Worm (Caenorhabditis elegans): ENCODE results near the gene nhr-199.

nhr-199 gene

DNA sequence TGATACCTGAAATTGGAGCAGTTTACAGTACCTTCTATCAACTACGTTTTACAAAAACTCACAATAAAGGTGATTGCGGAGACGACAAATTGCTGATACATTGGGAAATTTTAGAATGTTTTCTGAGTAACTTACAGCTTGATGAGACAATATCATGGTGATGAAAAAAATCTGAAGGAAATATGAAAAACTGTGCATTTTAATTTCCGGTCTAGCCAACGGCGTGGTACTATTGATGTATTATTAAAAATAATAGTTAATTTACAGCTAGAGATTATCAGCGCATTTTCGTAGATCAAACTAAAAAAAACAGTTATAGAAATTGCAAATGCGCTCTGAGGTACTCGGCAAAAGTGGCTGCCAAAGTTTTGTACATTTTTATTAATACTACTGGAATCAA is 1.6 kb downstream of the nhr-199 start, which contains the start of gene srx-29:
Gene srx-29 (minus strand): TSS at position 101 of the 400 bp plus-strand sequence.
- no peak for TF ChIP-seq mls-2 (tag; optimal IDR thresholded peaks at IDR 0.05)
- no peak for TF ChIP-seq elt-1 (tag; optimal IDR thresholded peaks at IDR 0.05; ENCODE audit: borderline replicate concordance, insufficient read depth)
- no peak for TF ChIP-seq sptf-1 (tag; optimal IDR thresholded peaks at IDR 0.05)
- TF ChIP-seq ces-1 (GFP tag; optimal IDR thresholded peaks at IDR 0.05), result no peak
- no peak for TF ChIP-seq ceh-83 (GFP tag; optimal IDR thresholded peaks at IDR 0.05)
- no peak for TF ChIP-seq lsy-2 (tag; optimal IDR thresholded peaks at IDR 0.05)
- no peak for TF ChIP-seq ceh-43 (GFP tag; optimal IDR thresholded peaks at IDR 0.05)
- no peak for TF ChIP-seq nhr-12 (tag; optimal IDR thresholded peaks at IDR 0.05)
- no peak for TF ChIP-seq nhr-28 (tag; optimal IDR thresholded peaks at IDR 0.05)
- TF ChIP-seq unc-120 (tag; optimal IDR thresholded peaks at IDR 0.05; ENCODE audit: poor library complexity, severe bottlenecking), result no peak
- no peak for TF ChIP-seq tbx-8 (GFP tag; optimal IDR thresholded peaks at IDR 0.05)
- no peak for TF ChIP-seq lin-32 (GFP tag; optimal IDR thresholded peaks at IDR 0.05)
- TF ChIP-seq cnd-1 (tag; optimal IDR thresholded peaks at IDR 0.05), result no peak
- no peak for TF ChIP-seq nhr-237 (tag; optimal IDR thresholded peaks at IDR 0.05)
- TF ChIP-seq snpc-4 (tag; optimal IDR thresholded peaks at IDR 0.05), result no peak

DNA sequence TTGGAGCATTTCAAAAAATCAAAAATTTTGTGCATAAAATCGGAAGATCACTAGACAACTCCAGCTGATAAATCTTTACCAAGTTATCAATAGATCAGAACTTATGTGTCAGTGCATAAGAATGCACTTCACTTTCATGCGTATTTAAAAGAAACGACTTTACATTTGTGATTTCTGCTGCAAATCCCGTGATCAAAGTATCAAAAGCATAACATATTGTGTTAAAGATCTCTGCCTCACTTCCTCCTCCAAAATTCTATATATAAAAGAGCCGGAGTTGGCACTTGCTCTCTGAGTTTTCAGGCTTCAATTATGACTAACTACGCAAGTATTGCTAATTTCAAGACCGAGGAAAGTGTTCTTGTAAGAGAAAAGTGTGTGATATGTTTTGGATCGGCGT is 6.0 kb downstream of the nhr-199 start, which contains the start of gene nhr-198:
Gene nhr-198 (plus strand): TSS at position 313 of the 400 bp plus-strand sequence.
- no peak for TF ChIP-seq M03D4.4 (tag; optimal IDR thresholded peaks at IDR 0.05)
- no peak for TF ChIP-seq drap-1 (GFP tag; optimal IDR thresholded peaks at IDR 0.05)
- no peak for TF ChIP-seq nhr-237 (tag; optimal IDR thresholded peaks at IDR 0.05)
- TF ChIP-seq ceh-83 (GFP tag; optimal IDR thresholded peaks at IDR 0.05), result no peak
- no peak for TF ChIP-seq sem-2 (GFP tag; optimal IDR thresholded peaks at IDR 0.05)
- no peak for TF ChIP-seq nhr-76 (tag; optimal IDR thresholded peaks at IDR 0.05)
- TF ChIP-seq snpc-4 (tag; optimal IDR thresholded peaks at IDR 0.05), result no peak
- no peak for TF ChIP-seq pha-4 (tag; optimal IDR thresholded peaks at IDR 0.05)
- TF ChIP-seq ceh-43 (GFP tag; optimal IDR thresholded peaks at IDR 0.05), result no peak
- no peak for TF ChIP-seq nhr-28 (tag; optimal IDR thresholded peaks at IDR 0.05)
- no peak for TF ChIP-seq blmp-1 (tag; optimal IDR thresholded peaks at IDR 0.05)
- TF ChIP-seq tbx-8 (GFP tag; optimal IDR thresholded peaks at IDR 0.05), result no peak
- TF ChIP-seq unc-62 (GFP tag; optimal IDR thresholded peaks at IDR 0.05), result no peak
- TF ChIP-seq cnd-1 (tag; optimal IDR thresholded peaks at IDR 0.05), result no peak
- no peak for TF ChIP-seq hlh-1 (tag; optimal IDR thresholded peaks at IDR 0.05)
- TF ChIP-seq elt-1 (tag; optimal IDR thresholded peaks at IDR 0.05; ENCODE audit: borderline replicate concordance, insufficient read depth), result no peak

DNA sequence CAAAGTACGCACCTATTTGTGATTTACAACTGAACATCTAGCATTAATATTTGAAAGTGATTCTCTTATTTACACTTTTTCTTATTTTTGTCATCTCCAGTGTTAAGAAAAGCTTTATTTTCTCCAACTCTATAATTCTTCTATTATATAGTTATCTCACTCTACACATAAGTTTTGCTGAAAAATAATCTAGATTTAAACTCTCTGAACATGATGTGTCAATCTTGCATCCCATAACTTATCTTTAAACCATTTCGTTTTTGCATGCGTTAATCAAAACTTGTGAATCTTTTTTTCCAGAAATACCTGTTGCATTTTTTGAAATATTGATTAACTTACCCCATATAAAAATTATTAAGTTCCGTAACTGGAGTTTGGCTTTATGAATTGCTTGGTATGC is 9.7 kb downstream of the nhr-199 start, which contains the start of gene nhr-268:
Gene nhr-268 (plus strand): TSS at position 301 of the 400 bp plus-strand sequence.
- no peak for TF ChIP-seq ceh-83 (GFP tag; optimal IDR thresholded peaks at IDR 0.05)
- no peak for TF ChIP-seq unc-62 (GFP tag; optimal IDR thresholded peaks at IDR 0.05)
- no peak for TF ChIP-seq unc-120 (tag; optimal IDR thresholded peaks at IDR 0.05; ENCODE audit: poor library complexity, severe bottlenecking)
- TF ChIP-seq bed-3 (GFP tag; optimal IDR thresholded peaks at IDR 0.05), result no peak
- TF ChIP-seq cnd-1 (tag; optimal IDR thresholded peaks at IDR 0.05), result no peak
- TF ChIP-seq lin-13 (tag; optimal IDR thresholded peaks at IDR 0.05), result no peak

DNA sequence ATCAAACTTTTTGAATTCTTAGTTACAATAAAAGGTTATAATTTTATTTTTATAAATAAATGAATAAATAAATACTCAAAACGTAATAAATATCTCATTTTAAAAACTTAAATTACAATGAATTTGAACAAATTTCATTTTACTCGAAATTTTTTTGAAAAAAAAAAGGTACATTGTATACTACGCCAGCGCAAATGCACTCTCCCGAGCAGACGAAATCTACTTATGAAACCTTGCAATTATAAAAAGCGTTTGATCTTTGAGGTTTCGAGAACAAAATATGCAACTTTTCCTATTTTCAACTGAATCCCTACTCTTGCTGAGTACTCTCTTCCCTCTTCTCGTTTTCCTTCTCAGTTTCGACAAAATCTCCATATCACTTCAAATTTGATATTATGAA is 12.0 kb downstream of the nhr-199 start, which contains the start of gene nhr-197:
Gene nhr-197 (plus strand): TSS at position 301 of the 400 bp plus-strand sequence.
- TF ChIP-seq lin-32 (GFP tag; optimal IDR thresholded peaks at IDR 0.05) (no peak), bed-3 (GFP tag; optimal IDR thresholded peaks at IDR 0.05) (no peak), drap-1 (GFP tag; optimal IDR thresholded peaks at IDR 0.05) (no peak), nhr-237 (tag; optimal IDR thresholded peaks at IDR 0.05) (no peak), unc-62 (GFP tag; optimal IDR thresholded peaks at IDR 0.05) (no peak), ceh-39 (tag; optimal IDR thresholded peaks at IDR 0.05) (no peak), lsy-2 (tag; optimal IDR thresholded peaks at IDR 0.05) (no peak)

DNA sequence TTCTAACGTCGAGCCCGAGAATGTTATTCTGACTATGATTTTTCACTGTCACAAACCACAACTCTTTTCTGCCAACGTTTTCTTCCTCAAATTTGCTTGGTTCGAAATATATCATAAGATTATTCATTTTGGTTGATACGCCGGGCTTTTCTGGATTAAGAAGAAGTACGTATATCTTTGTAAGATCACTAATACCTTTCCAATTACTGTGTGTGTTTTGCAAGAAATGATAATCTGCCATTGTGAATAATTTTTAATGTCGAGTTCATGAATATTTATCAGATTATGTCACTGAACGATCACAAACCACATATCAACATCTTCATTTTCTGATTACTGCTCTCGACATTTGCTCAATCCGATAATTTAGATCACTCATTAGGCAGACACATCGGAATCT is 14.1 kb downstream of the nhr-199 start, which contains the start of gene nhr-196:
Gene nhr-196 (plus strand): TSS at position 118 of the 400 bp plus-strand sequence.
- TF ChIP-seq flh-1 (GFP tag; optimal IDR thresholded peaks at IDR 0.05), result no peak
- TF ChIP-seq ceh-43 (GFP tag; optimal IDR thresholded peaks at IDR 0.05), result no peak
- no peak for TF ChIP-seq nhr-2 (tag; optimal IDR thresholded peaks at IDR 0.05)
- TF ChIP-seq hlh-1 (tag; optimal IDR thresholded peaks at IDR 0.05), result no peak
- no peak for TF ChIP-seq unc-120 (tag; optimal IDR thresholded peaks at IDR 0.05; ENCODE audit: poor library complexity, severe bottlenecking)
- no peak for TF ChIP-seq nhr-28 (tag; optimal IDR thresholded peaks at IDR 0.05)
- TF ChIP-seq ham-2 (GFP tag; optimal IDR thresholded peaks at IDR 0.05), result no peak
- no peak for TF ChIP-seq mls-2 (tag; optimal IDR thresholded peaks at IDR 0.05)
- no peak for TF ChIP-seq bed-3 (GFP tag; optimal IDR thresholded peaks at IDR 0.05)
- TF ChIP-seq unc-62 (GFP tag; optimal IDR thresholded peaks at IDR 0.05), result no peak
- TF ChIP-seq lsy-2 (tag; optimal IDR thresholded peaks at IDR 0.05), result no peak
- no peak for TF ChIP-seq nhr-76 (tag; optimal IDR thresholded peaks at IDR 0.05)
- TF ChIP-seq drap-1 (GFP tag; optimal IDR thresholded peaks at IDR 0.05), result no peak
- TF ChIP-seq sptf-1 (tag; optimal IDR thresholded peaks at IDR 0.05), result no peak
- TF ChIP-seq lin-13 (tag; optimal IDR thresholded peaks at IDR 0.05), result no peak
- no peak for TF ChIP-seq mab-5 (tag; optimal IDR thresholded peaks at IDR 0.05)
- no peak for TF ChIP-seq zip-8 (tag; optimal IDR thresholded peaks at IDR 0.05)
- TF ChIP-seq snpc-4 (tag; optimal IDR thresholded peaks at IDR 0.05), result no peak

Data from whole organism, mixed stage, embryonic.